Worm (Caenorhabditis elegans) whole organism, late embryonic: ENCODE measurements around the gene F26D2.16.

Experiments
- C08G9.2 ChIP-seq: sonication (generic microtip); optimal IDR thresholded peaks from 2 replicates; lab custom pipeline; 2016; ENCODE audit warnings: mild to moderate bottlenecking, missing genetic modification characterization, moderate library complexity, missing compliant biosample characterization
- C38D4.7 ChIP-seq: fragments of 200-800 bp; sonication (Bioruptor generic); optimal IDR thresholded peaks from 2 replicates; lab custom pipeline; 2018; ENCODE audit warnings: mild to moderate bottlenecking, missing genetic modification characterization, moderate library complexity, missing compliant biosample characterization
- F13H6.1 ChIP-seq: sonication (generic microtip); optimal IDR thresholded peaks from 2 replicates; lab custom pipeline; 2016; ENCODE audit warnings: missing genetic modification characterization, missing compliant biosample characterization
- T23F11.4 ChIP-seq: fragments of 200-800 bp; sonication (Bioruptor generic); optimal IDR thresholded peaks from 2 replicates; lab custom pipeline; 2018; ENCODE audit warnings: mild to moderate bottlenecking, missing genetic modification characterization, missing compliant biosample characterization
- Y22D7AL.16 ChIP-seq: sonication (generic microtip); optimal IDR thresholded peaks from 2 replicates; lab custom pipeline; 2016; ENCODE audit warnings: missing genetic modification characterization, missing compliant biosample characterization
- ahr-1 ChIP-seq: sonication (generic microtip); optimal IDR thresholded peaks from 2 replicates; lab custom pipeline; 2016; ENCODE audit warnings: missing genetic modification characterization, missing compliant biosample characterization
- ceh-14 ChIP-seq: sonication (generic microtip); optimal IDR thresholded peaks from 2 replicates; lab custom pipeline; 2016; ENCODE audit warnings: missing genotype, missing genetic modification characterization, missing compliant biosample characterization
- ceh-19 ChIP-seq: fragments of 200-800 bp; sonication (Bioruptor generic); optimal IDR thresholded peaks from 2 replicates; lab custom pipeline; 2018; ENCODE audit warnings: mild to moderate bottlenecking, missing genetic modification characterization, missing compliant biosample characterization
- ceh-2 ChIP-seq: sonication (generic microtip); optimal IDR thresholded peaks from 2 replicates; lab custom pipeline; 2016; ENCODE audit warnings: missing genotype, missing genetic modification characterization, missing compliant biosample characterization
- ceh-24 ChIP-seq: sonication (generic microtip); optimal IDR thresholded peaks from 2 replicates; lab custom pipeline; 2016; ENCODE audit warnings: mild to moderate bottlenecking, missing genetic modification characterization, missing compliant biosample characterization
- ceh-31 ChIP-seq: sonication (generic microtip); optimal IDR thresholded peaks from 2 replicates; lab custom pipeline; 2016; ENCODE audit warnings: missing genetic modification characterization, missing compliant biosample characterization
- ceh-34 ChIP-seq: sonication (generic microtip); optimal IDR thresholded peaks from 2 replicates; lab custom pipeline; 2016; ENCODE audit warnings: mild to moderate bottlenecking, missing genetic modification characterization, missing compliant biosample characterization
- ceh-45 ChIP-seq: fragments of 200-800 bp; sonication (Bioruptor generic); IDR thresholded peaks from 2 replicates; pipeline ENCODE4 v1.3.6; 2022; ENCODE audit warnings: missing genetic modification reagents, missing genetic modification characterization, missing compliant biosample characterization
- ceh-9 ChIP-seq: sonication (generic microtip); optimal IDR thresholded peaks from 2 replicates; lab custom pipeline; 2016; ENCODE audit warnings: mild to moderate bottlenecking, missing genetic modification characterization, inconsistent platforms, missing compliant biosample characterization
- dve-1 ChIP-seq: sonication (generic microtip); optimal IDR thresholded peaks from 2 replicates; lab custom pipeline; 2017; ENCODE audit warnings: antibody characterized with exemption, mild to moderate bottlenecking, missing genetic modification characterization, missing compliant biosample characterization
- elt-2 ChIP-seq: sonication (generic microtip); optimal IDR thresholded peaks from 2 replicates; lab custom pipeline; 2016; ENCODE audit warnings: missing genetic modification reagents, missing genetic modification characterization, missing compliant biosample characterization
- ets-4 ChIP-seq: sonication (generic microtip); optimal IDR thresholded peaks from 2 replicates; lab custom pipeline; 2016; ENCODE audit warnings: missing genetic modification characterization, missing compliant biosample characterization
- fax-1 ChIP-seq: sonication (generic microtip); optimal IDR thresholded peaks from 2 replicates; lab custom pipeline; 2016; ENCODE audit warnings: missing genotype, missing genetic modification characterization, missing compliant biosample characterization
- fkh-10 ChIP-seq: fragments of 150-350 bp; optimal IDR thresholded peaks from 2 replicates; lab custom pipeline; 2014; ENCODE audit warnings: missing biosample characterization, missing genetic modification reagents, missing genetic modification characterization
- gmeb-2 ChIP-seq: sonication (generic microtip); optimal IDR thresholded peaks from 2 replicates; lab custom pipeline; 2016; ENCODE audit warnings: missing genetic modification characterization, inconsistent platforms, missing compliant biosample characterization
- hlh-13 ChIP-seq: fragments of 200-800 bp; sonication (Bioruptor generic); optimal IDR thresholded peaks from 2 replicates; lab custom pipeline; 2018; ENCODE audit warnings: mild to moderate bottlenecking, missing genetic modification characterization, missing compliant biosample characterization
- hlh-6 ChIP-seq: sonication (generic microtip); optimal IDR thresholded peaks from 2 replicates; lab custom pipeline; 2016; ENCODE audit warnings: missing genotype, missing genetic modification characterization, missing compliant biosample characterization
- hlh-8 ChIP-seq: sonication (generic microtip); optimal IDR thresholded peaks from 2 replicates; lab custom pipeline; 2016; ENCODE audit warnings: missing genotype, missing genetic modification characterization, missing compliant biosample characterization
- lim-6 ChIP-seq: sonication (generic microtip); optimal IDR thresholded peaks from 2 replicates; lab custom pipeline; 2016; ENCODE audit warnings: missing genetic modification characterization, missing compliant biosample characterization
- lin-11 ChIP-seq: fragments of 200-800 bp; sonication (Bioruptor generic); optimal IDR thresholded peaks from 2 replicates; lab custom pipeline; 2018; ENCODE audit warnings: mild to moderate bottlenecking, missing genetic modification characterization, missing compliant biosample characterization
- madf-2 ChIP-seq: sonication (generic microtip); optimal IDR thresholded peaks from 2 replicates; lab custom pipeline; 2017; ENCODE audit warnings: missing genetic modification characterization, missing compliant biosample characterization
- mec-3 ChIP-seq: sonication (generic microtip); optimal IDR thresholded peaks from 2 replicates; lab custom pipeline; 2016; ENCODE audit warnings: borderline replicate concordance, missing genetic modification characterization, missing compliant biosample characterization
- nfya-1 ChIP-seq: sonication (generic microtip); optimal IDR thresholded peaks from 2 replicates; lab custom pipeline; 2017; ENCODE audit warnings: missing genetic modification characterization, mild to moderate bottlenecking, missing compliant biosample characterization, antibody characterized with exemption, moderate library complexity
- nhr-11 ChIP-seq: fragments of 150-350 bp; optimal IDR thresholded peaks from 2 replicates; lab custom pipeline; 2014; ENCODE audit warnings: missing biosample characterization, missing genetic modification characterization
- nhr-232 ChIP-seq: sonication (generic microtip); optimal IDR thresholded peaks from 2 replicates; lab custom pipeline; 2016; ENCODE audit warnings: missing genetic modification characterization, missing compliant biosample characterization
- npax-4 ChIP-seq: sonication (generic microtip); optimal IDR thresholded peaks from 2 replicates; lab custom pipeline; 2016; ENCODE audit warnings: missing genetic modification characterization, missing compliant biosample characterization
- pag-3 ChIP-seq: sonication (generic microtip); optimal IDR thresholded peaks from 2 replicates; lab custom pipeline; 2016; ENCODE audit warnings: missing compliant biosample characterization, missing genetic modification characterization, borderline replicate concordance
- pqm-1 ChIP-seq: sonication (generic microtip); optimal IDR thresholded peaks from 2 replicates; lab custom pipeline; 2016; ENCODE audit warnings: missing genetic modification characterization, missing compliant biosample characterization
- ref-2 ChIP-seq: sonication (generic microtip); optimal IDR thresholded peaks from 2 replicates; lab custom pipeline; 2016; ENCODE audit warnings: missing genetic modification characterization, missing compliant biosample characterization
- rnt-1 ChIP-seq: sonication (generic microtip); optimal IDR thresholded peaks from 2 replicates; lab custom pipeline; 2016; ENCODE audit warnings: missing genetic modification characterization, missing compliant biosample characterization
- sdc-2 ChIP-seq: sonication (generic microtip); optimal IDR thresholded peaks from 2 replicates; lab custom pipeline; 2016; ENCODE audit warnings: missing genotype, missing genetic modification characterization, missing compliant biosample characterization
- tbx-2 ChIP-seq: sonication (generic microtip); optimal IDR thresholded peaks from 2 replicates; lab custom pipeline; 2016; ENCODE audit warnings: missing genetic modification characterization, missing compliant biosample characterization
- tbx-7 ChIP-seq: sonication (generic microtip); optimal IDR thresholded peaks from 2 replicates; lab custom pipeline; 2016; ENCODE audit warnings: missing genotype, missing genetic modification characterization, missing compliant biosample characterization
- unc-3 ChIP-seq, 2 experiments: fragments of 200-800 bp in 1 of 2; sonication (Bioruptor generic) in 1 of 2; sonication (generic microtip) in 1 of 2; conservative IDR thresholded peaks in 1 of 2; optimal IDR thresholded peaks in 1 of 2; 2 replicates each; pipeline versions ENCODE4 v1.3.6 to Lab custom; 2016 to 2022; ENCODE audit warnings: missing compliant biosample characterization in 2 of 2, missing genetic modification characterization in 2 of 2, missing genetic modification reagents in 1 of 2
- unc-42 ChIP-seq: sonication (generic microtip); optimal IDR thresholded peaks from 2 replicates; lab custom pipeline; 2016; ENCODE audit warnings: missing genotype, missing genetic modification characterization, missing compliant biosample characterization
- unc-55 ChIP-seq: sonication (generic microtip); optimal IDR thresholded peaks from 2 replicates; lab custom pipeline; 2017; ENCODE audit warnings: missing biosample characterization, missing genetic modification reagents, missing genetic modification characterization
- unc-86 ChIP-seq: sonication (generic microtip); optimal IDR thresholded peaks from 2 replicates; lab custom pipeline; 2016; ENCODE audit warnings: missing genetic modification characterization, missing compliant biosample characterization
- zip-5 ChIP-seq: sonication (generic microtip); optimal IDR thresholded peaks from 2 replicates; lab custom pipeline; 2016; ENCODE audit warnings: missing genetic modification characterization, missing compliant biosample characterization

Gene F26D2.16

ce11 chrV:16407663-16408062 is 12.0 kb downstream of the F26D2.16 start, which contains the start of gene F26D2.3:
TSS of gene F26D2.3 (plus strand) at chrV:16407963.
- TF ChIP-seq dve-1 (tag; lab: Kevin White, UChicago) (no peak), fkh-10 (GFP tag; lab: Kevin White, UChicago) (no peak), npax-4 (tag; lab: Kevin White, UChicago) (no peak), lim-6 (tag; lab: Kevin White, UChicago) (no peak), hlh-6 (tag; lab: Kevin White, UChicago) (no peak)

ce11 chrV:16406357-16406756 is 13.3 kb downstream of the F26D2.16 start:
- TF ChIP-seq unc-55 (GFP tag; lab: Kevin White, UChicago) (no peak), lin-11 (tag; lab: Kevin White, UChicago) (no peak), sdc-2 (tag; lab: Kevin White, UChicago) (no peak)

ce11 chrV:16405366-16405765 is 14.3 kb downstream of the F26D2.16 start:
- TF ChIP-seq tbx-2 (no peak), nhr-232 (tag; lab: Kevin White, UChicago) (no peak), unc-86 (tag; lab: Kevin White, UChicago) (no peak), ceh-2 (tag; lab: Kevin White, UChicago) (no peak), Y22D7AL.16 (no peak), mec-3 (tag; lab: Kevin White, UChicago) (no peak), nfya-1 (tag; lab: Kevin White, UChicago) (no peak), fax-1 (tag; lab: Kevin White, UChicago) (no peak), ets-4 (no peak), C08G9.2 (tag; lab: Kevin White, UChicago) (no peak), zip-5 (no peak), C38D4.7 (no peak), pqm-1 (tag; lab: Kevin White, UChicago) (no peak)
- TF ChIP-seq, all 69 proteins: peak for 0

ce11 chrV:16403974-16404373 is 15.7 kb downstream of the F26D2.16 start, which contains the start of gene syp-1:
TSS of gene syp-1 (plus strand) at chrV:16404274.
- no peak for TF ChIP-seq lin-11 (tag; lab: Kevin White, UChicago)
- no peak for TF ChIP-seq nhr-11 (tag; lab: Kevin White, UChicago)
- TF ChIP-seq ceh-45 (GFP tag; lab: Robert Waterston, UW): no peak
- no peak for TF ChIP-seq ceh-24 (tag; lab: Kevin White, UChicago)

ce11 chrV:16401519-16401918 is 18.1 kb downstream of the F26D2.16 start, which contains the start of gene F13A7.14:
TSS of gene F13A7.14 (plus strand) at chrV:16401891.
- TF ChIP-seq madf-2 (no peak), C08G9.2 (tag; lab: Kevin White, UChicago) (peak; percentile 96), lim-6 (tag; lab: Kevin White, UChicago) (peak; percentile 60), zip-5 (peak; percentile 82), mec-3 (tag; lab: Kevin White, UChicago) (peak; percentile 72), ets-4 (peak; percentile 92), ceh-31 (tag; lab: Kevin White, UChicago) (peak; percentile 93), ceh-14 (tag; lab: Kevin White, UChicago) (peak; percentile 80), nfya-1 (tag; lab: Kevin White, UChicago) (peak; percentile 31), fax-1 (tag; lab: Kevin White, UChicago) (peak; percentile 51), ref-2 (tag; lab: Kevin White, UChicago) (peak; percentile 86), unc-42 (tag; lab: Kevin White, UChicago) (peak; percentile 56), hlh-8 (tag; lab: Kevin White, UChicago) (peak; percentile 64), hlh-6 (tag; lab: Kevin White, UChicago) (no peak), elt-2 (tag; lab: Kevin White, UChicago) (no peak), lin-11 (tag; lab: Kevin White, UChicago) (no peak), hlh-13 (GFP tag; lab: Kevin White, UChicago) (no peak), unc-3 (GFP tag; conservative IDR thresholded peaks at IDR 0.05; lab: Robert Waterston, UW) (no peak), unc-3 (tag; optimal IDR thresholded peaks at IDR 0.05; lab: Kevin White, UChicago) (no peak), ahr-1 (tag; lab: Kevin White, UChicago) (no peak), gmeb-2 (tag; lab: Kevin White, UChicago) (no peak), C38D4.7 (no peak), sdc-2 (tag; lab: Kevin White, UChicago) (no peak), tbx-2 (peak; percentile 68), T23F11.4 (no peak), tbx-7 (tag; lab: Kevin White, UChicago) (peak; percentile 88), pag-3 (tag; lab: Kevin White, UChicago) (no peak), ceh-34 (tag; lab: Kevin White, UChicago) (peak; percentile 53), F13H6.1 (tag; lab: Kevin White, UChicago) (peak; percentile 57), ceh-19 (GFP tag; lab: Kevin White, UChicago) (no peak), rnt-1 (peak; percentile 77), ceh-9 (no peak)
